Fruit fly (Drosophila melanogaster) whole organism, wandering third instar larva: Measurements from ENCODE around the gene CG42781.

Source experiments
- Abd-B ChIP-seq: fragments of >200 bp; optimal IDR thresholded peaks from 2 replicates; lab custom pipeline; 2017; ENCODE audit warnings: missing biosample characterization, missing genetic modification characterization
- CG32264 ChIP-seq: fragments of 200-800 bp; sonication (Bioruptor generic); optimal IDR thresholded peaks from 2 replicates; lab custom pipeline; 2016; ENCODE audit warnings: missing biosample characterization, missing genetic modification characterization
- CG9705 ChIP-seq: fragments of 200-800 bp; sonication (Bioruptor generic); optimal IDR thresholded peaks from 2 replicates; lab custom pipeline; 2018; ENCODE audit warnings: missing biosample characterization, mild to moderate bottlenecking, missing genetic modification characterization
- CrebA ChIP-seq: fragments of 200-800 bp; sonication (Bioruptor generic); optimal IDR thresholded peaks from 2 replicates; lab custom pipeline; 2016; ENCODE audit warnings: missing biosample characterization, mild to moderate bottlenecking, missing genetic modification characterization, borderline replicate concordance
- Dfd ChIP-seq: fragments of >200 bp; optimal IDR thresholded peaks from 2 replicates; lab custom pipeline; 2017; ENCODE audit warnings: missing biosample characterization, missing genetic modification characterization
- HLH106 ChIP-seq: fragments of 200-800 bp; optimal IDR thresholded peaks from 3 replicates; lab custom pipeline; 2019; ENCODE audit warnings: missing biosample characterization, mild to moderate bottlenecking, missing genetic modification characterization, moderate library complexity
- Hnf4 ChIP-seq: fragments of 200-800 bp; sonication (Bioruptor generic); optimal IDR thresholded peaks from 2 replicates; lab custom pipeline; 2016; ENCODE audit warnings: missing biosample characterization, mild to moderate bottlenecking, missing genetic modification characterization
- Hr78 ChIP-seq: fragments of >200 bp; optimal IDR thresholded peaks from 2 replicates; lab custom pipeline; 2017; ENCODE audit warnings: missing biosample characterization, missing genetic modification characterization
- Jra ChIP-seq: sonication (Bioruptor generic); optimal IDR thresholded peaks from 2 replicates; lab custom pipeline; 2016; ENCODE audit warnings: missing biosample characterization, missing genetic modification characterization
- Mio ChIP-seq: sonication (Bioruptor generic); optimal IDR thresholded peaks from 2 replicates; lab custom pipeline; 2016; ENCODE audit warnings: missing biosample characterization, missing genetic modification characterization
- N ChIP-seq: fragments of >200 bp; optimal IDR thresholded peaks from 2 replicates; lab custom pipeline; 2018; ENCODE audit warnings: missing biosample characterization, missing external identifiers, missing genetic modification characterization
- OdsH ChIP-seq: fragments of 200-800 bp; sonication (Bioruptor generic); optimal IDR thresholded peaks from 2 replicates; lab custom pipeline; 2016; ENCODE audit warnings: missing biosample characterization, mild to moderate bottlenecking, missing genetic modification characterization
- Rel ChIP-seq, 2 experiments: fragments of 200-800 bp; sonication (Bioruptor generic) in 1 of 2; optimal IDR thresholded peaks; 2 replicates in 1 of 2; 3 replicates in 1 of 2; lab custom pipeline; 2016 to 2019; ENCODE audit warnings: mild to moderate bottlenecking in 2 of 2, missing biosample characterization in 2 of 2, missing genetic modification characterization in 2 of 2, moderate library complexity in 1 of 2
- Sp1 ChIP-seq: fragments of 200-800 bp; sonication (Bioruptor generic); optimal IDR thresholded peaks from 3 replicates; lab custom pipeline; 2019; ENCODE audit warnings: missing biosample characterization, mild to moderate bottlenecking, missing genetic modification characterization, moderate library complexity
- br ChIP-seq: fragments of 200-800 bp; sonication (Bioruptor generic); optimal IDR thresholded peaks from 2 replicates; lab custom pipeline; 2016; ENCODE audit warnings: missing biosample characterization, missing genetic modification characterization
- brk ChIP-seq: fragments of 200-800 bp; sonication (Bioruptor generic); optimal IDR thresholded peaks from 2 replicates; lab custom pipeline; 2016; ENCODE audit warnings: missing biosample characterization, mild to moderate bottlenecking, missing genetic modification characterization
- dl ChIP-seq, 2 experiments: fragments of 175-275, 200-275 bp in 1 of 2; fragments of 200-275 bp in 1 of 2; sonication (Bioruptor generic); optimal IDR thresholded peaks; lab custom pipeline; 2018; ENCODE audit warnings: mild to moderate bottlenecking in 2 of 2, missing biosample characterization in 2 of 2, missing genetic modification characterization in 2 of 2, moderate library complexity in 2 of 2; ENCODE audit not compliant: partially characterized antibody in 2 of 2, insufficient read depth in 1 of 2
- dmrt93B ChIP-seq: fragments of 200-800 bp; sonication (Bioruptor generic); optimal IDR thresholded peaks from 2 replicates; lab custom pipeline; 2018; ENCODE audit warnings: missing biosample characterization, mild to moderate bottlenecking, missing genetic modification characterization
- dsf ChIP-seq: sonication (Bioruptor generic); optimal IDR thresholded peaks from 2 replicates; lab custom pipeline; 2016; ENCODE audit warnings: missing biosample characterization, missing genetic modification characterization, borderline replicate concordance
- ey ChIP-seq: fragments of 200-800 bp; sonication (Bioruptor generic); optimal IDR thresholded peaks from 2 replicates; lab custom pipeline; 2016; ENCODE audit warnings: missing biosample characterization, missing genetic modification characterization
- foxo ChIP-seq, 2 experiments: fragments of 200-800 bp; sonication (Bioruptor generic); optimal IDR thresholded peaks; 2 replicates in 1 of 2; 3 replicates in 1 of 2; lab custom pipeline; 2016 to 2017; ENCODE audit warnings: missing biosample characterization in 2 of 2, missing genetic modification characterization in 2 of 2
- jim ChIP-seq: fragments of 175-275, 200-325 bp; sonication (Bioruptor generic); optimal IDR thresholded peaks from 2 replicates; lab custom pipeline; 2016; ENCODE audit warnings: missing biosample characterization, mild to moderate bottlenecking, missing genetic modification characterization
- lola ChIP-seq: fragments of >200 bp; optimal IDR thresholded peaks from 2 replicates; lab custom pipeline; 2017; ENCODE audit warnings: missing biosample characterization, missing genetic modification characterization
- pan ChIP-seq: fragments of >200 bp; optimal IDR thresholded peaks from 2 replicates; lab custom pipeline; 2017
- psq ChIP-seq: fragments of 200-800 bp; sonication (Bioruptor generic); optimal IDR thresholded peaks from 3 replicates; lab custom pipeline; 2017; ENCODE audit warnings: missing biosample characterization, mild to moderate bottlenecking, missing genetic modification characterization, moderate library complexity
- rgr ChIP-seq: fragments of 200-800 bp; sonication (Bioruptor generic); optimal IDR thresholded peaks from 3 replicates; lab custom pipeline; 2016; ENCODE audit warnings: missing biosample characterization, mild to moderate bottlenecking, missing genetic modification characterization
- sage ChIP-seq: fragments of 200-800 bp; sonication (Bioruptor generic); optimal IDR thresholded peaks from 2 replicates; lab custom pipeline; 2016; ENCODE audit warnings: missing biosample characterization, mild to moderate bottlenecking, missing genetic modification characterization
- sv ChIP-seq: fragments of 200-800 bp; sonication (Bioruptor generic); optimal IDR thresholded peaks from 3 replicates; lab custom pipeline; 2016; ENCODE audit warnings: missing biosample characterization, missing genetic modification characterization
- tai ChIP-seq: sonication (Bioruptor generic); optimal IDR thresholded peaks from 2 replicates; lab custom pipeline; 2016; ENCODE audit warnings: missing biosample characterization, missing genetic modification characterization
- usp ChIP-seq: fragments of >200 bp; optimal IDR thresholded peaks from 2 replicates; lab custom pipeline; 2017; ENCODE audit warnings: missing biosample characterization, missing genetic modification characterization
- woc ChIP-seq: sonication (Bioruptor generic); optimal IDR thresholded peaks from 2 replicates; lab custom pipeline; 2016; ENCODE audit warnings: missing biosample characterization, mild to moderate bottlenecking, missing genetic modification characterization

Gene CG42781

DNA sequence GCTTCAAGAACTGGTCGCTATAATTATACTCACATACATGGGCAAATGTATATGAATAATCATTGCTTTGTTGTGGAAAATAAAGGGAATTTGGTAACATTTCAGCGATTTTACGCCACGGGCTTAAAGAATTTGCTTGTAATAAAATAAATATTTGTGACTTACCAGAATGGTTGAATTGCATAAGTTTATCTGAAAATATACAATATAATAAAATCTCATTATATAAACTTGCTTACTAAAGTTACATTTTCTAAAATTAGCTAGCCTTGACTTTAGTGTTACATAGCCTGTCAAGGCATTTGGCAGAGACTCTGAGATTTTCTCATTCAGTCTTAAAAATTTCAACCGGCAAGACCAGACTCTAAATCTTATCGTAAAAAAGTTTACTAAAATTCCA, 24.3 kb downstream of the CG42781 start, which contains the start of gene CG1999:
CG1999 (plus strand) TSS at position 301 of the 400 bp plus-strand sequence.
- TF ChIP-seq Abd-B (GFP tag; lab: Kevin White, UChicago) = no peak
- TF ChIP-seq usp (GFP tag; lab: Kevin White, UChicago) = no peak
- TF ChIP-seq Sp1 (GFP tag; lab: Kevin White, UChicago) = no peak
- no peak for TF ChIP-seq rgr
- no peak for TF ChIP-seq pan (lab: Kevin White, UChicago)
- TF ChIP-seq Dfd (GFP tag; lab: Kevin White, UChicago) = no peak
- no peak for TF ChIP-seq N (GFP tag; lab: Kevin White, UChicago)
- no peak for TF ChIP-seq CG32264 (GFP tag; lab: Kevin White, UChicago)
- TF ChIP-seq woc = no peak
- TF ChIP-seq dl (GFP tag; optimal IDR thresholded peaks at IDR 0.05; lab: Kevin White, UChicago; ENCODE audit: insufficient read depth in 1 of 2, partially characterized antibody in 2 of 2) = no peak
- TF ChIP-seq Mio (GFP tag; lab: Kevin White, UChicago) = no peak
- no peak for TF ChIP-seq ey (GFP tag; lab: Kevin White, UChicago)
- TF ChIP-seq CG9705 (GFP tag; lab: Kevin White, UChicago) = no peak
- TF ChIP-seq sage (GFP tag; lab: Kevin White, UChicago) = no peak

DNA sequence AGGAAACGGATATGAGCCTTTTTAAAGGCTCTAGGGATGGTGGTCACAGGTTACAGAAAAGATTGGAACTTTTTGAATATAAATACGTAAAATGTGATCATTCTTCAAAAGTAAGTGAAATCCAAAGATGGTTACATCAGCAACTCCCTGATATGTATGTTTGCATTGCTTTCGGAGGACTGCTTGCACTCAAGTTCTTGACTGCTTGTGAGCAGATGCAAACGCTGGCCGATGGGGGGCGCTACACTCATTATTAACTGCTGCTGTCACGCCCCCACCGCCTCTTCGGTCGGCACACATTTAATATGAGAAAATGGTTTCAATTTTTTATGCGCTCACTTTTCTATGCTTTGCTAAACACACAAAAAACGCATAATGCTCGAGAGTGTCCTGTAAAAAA, 32.8 kb downstream of the CG42781 start:
- TF ChIP-seq woc (no peak), lola (no peak), dl (GFP tag; optimal IDR thresholded peaks at IDR 0.05; lab: Kevin White, UChicago; ENCODE audit: insufficient read depth in 1 of 2, partially characterized antibody in 2 of 2) (no peak), rgr (no peak), HLH106 (tag; lab: Kevin White, UChicago) (no peak), ey (GFP tag; lab: Kevin White, UChicago) (no peak), sv (no peak), Hnf4 (GFP tag; lab: Kevin White, UChicago) (no peak), Sp1 (GFP tag; lab: Kevin White, UChicago) (no peak), usp (GFP tag; lab: Kevin White, UChicago) (no peak), N (GFP tag; lab: Kevin White, UChicago) (no peak), dmrt93B (GFP tag; lab: Kevin White, UChicago) (no peak), foxo (GFP tag; optimal IDR thresholded peaks at IDR 0.05; lab: Kevin White, UChicago) (no peak), Mio (GFP tag; lab: Kevin White, UChicago) (no peak), CrebA (GFP tag; lab: Kevin White, UChicago) (no peak), brk (no peak), OdsH (no peak), CG9705 (GFP tag; lab: Kevin White, UChicago) (no peak), jim (GFP tag; lab: Kevin White, UChicago) (no peak), sage (GFP tag; lab: Kevin White, UChicago) (no peak)

- TF ChIP-seq Abd-B (GFP tag; lab: Kevin White, UChicago) (no peak), Jra (GFP tag; lab: Kevin White, UChicago) (no peak), sage (GFP tag; lab: Kevin White, UChicago) (no peak), br (GFP tag; lab: Kevin White, UChicago) (no peak), dl (GFP tag; optimal IDR thresholded peaks at IDR 0.05; lab: Kevin White, UChicago; ENCODE audit: insufficient read depth in 1 of 2, partially characterized antibody in 2 of 2) (no peak), Dfd (GFP tag; lab: Kevin White, UChicago) (no peak), Hr78 (no peak), dsf (GFP tag; lab: Kevin White, UChicago) (no peak), Hnf4 (GFP tag; lab: Kevin White, UChicago) (no peak), OdsH (no peak), Rel (GFP tag; optimal IDR thresholded peaks at IDR 0.05; lab: Kevin White, UChicago) (no peak), Rel (tag; optimal IDR thresholded peaks at IDR 0.05; lab: Kevin White, UChicago) (no peak), HLH106 (tag; lab: Kevin White, UChicago) (no peak), psq (GFP tag; lab: Kevin White, UChicago) (no peak), sv (no peak), jim (GFP tag; lab: Kevin White, UChicago) (no peak), Mio (GFP tag; lab: Kevin White, UChicago) (no peak), pan (lab: Kevin White, UChicago) (no peak), CrebA (GFP tag; lab: Kevin White, UChicago) (no peak), CG9705 (GFP tag; lab: Kevin White, UChicago) (no peak), tai (GFP tag; lab: Kevin White, UChicago) (no peak)
Observed at dm6 chrX:7347406-7347805, 35.4 kb downstream of the CG42781 start, which contains the start of gene CG15034. Gene CG15034 (minus strand): TSS chrX:7347506.

DNA sequence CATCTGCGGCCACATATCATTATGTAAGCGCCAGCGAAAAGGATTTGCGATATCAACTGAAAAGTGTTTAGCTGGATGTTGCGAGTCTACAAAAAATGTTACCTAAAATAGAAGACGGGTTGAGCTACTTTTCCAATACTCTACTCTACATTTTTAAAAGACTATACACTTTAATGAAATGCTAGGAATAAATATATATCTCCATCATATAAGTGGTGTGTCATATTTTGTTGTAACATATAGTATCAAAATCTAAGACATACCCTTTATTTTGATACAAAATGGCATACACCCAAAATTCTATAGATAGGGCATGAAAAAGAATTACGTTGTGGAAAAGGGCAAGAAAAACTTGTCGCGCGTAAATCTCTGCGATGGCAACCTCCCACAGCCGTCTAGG, 39.8 kb downstream of the CG42781 start:
- TF ChIP-seq Hnf4 (GFP tag; lab: Kevin White, UChicago) (no peak), dl (GFP tag; optimal IDR thresholded peaks at IDR 0.05; lab: Kevin White, UChicago; ENCODE audit: insufficient read depth in 1 of 2, partially characterized antibody in 2 of 2) (no peak), jim (GFP tag; lab: Kevin White, UChicago) (no peak)
